Fruit fly (Drosophila melanogaster) whole organism, wandering third instar larva: ENCODE data around the gene CG6503.

Source experiments
- Dif ChIP-seq: fragments of 200-275, 200-300 bp; sonication (Bioruptor generic); optimal IDR thresholded peaks from 2 replicates; lab custom pipeline; 2018; ENCODE audit warnings: missing biosample characterization, missing genetic modification characterization; ENCODE audit not compliant: partially characterized antibody
- brk ChIP-seq: fragments of 200-800 bp; sonication (Bioruptor generic); optimal IDR thresholded peaks from 2 replicates; lab custom pipeline; 2016; ENCODE audit warnings: missing biosample characterization, mild to moderate bottlenecking, missing genetic modification characterization
- foxo ChIP-seq, 2 experiments: fragments of 200-800 bp; sonication (Bioruptor generic); optimal IDR thresholded peaks; 2 replicates in 1 of 2; 3 replicates in 1 of 2; lab custom pipeline; 2016 to 2017; ENCODE audit warnings: missing biosample characterization in 2 of 2, missing genetic modification characterization in 2 of 2
- psq ChIP-seq: fragments of 200-800 bp; sonication (Bioruptor generic); optimal IDR thresholded peaks from 3 replicates; lab custom pipeline; 2017; ENCODE audit warnings: missing biosample characterization, mild to moderate bottlenecking, missing genetic modification characterization, moderate library complexity
- usp ChIP-seq: fragments of >200 bp; optimal IDR thresholded peaks from 2 replicates; lab custom pipeline; 2017; ENCODE audit warnings: missing biosample characterization, missing genetic modification characterization

- no peak for TF ChIP-seq brk (GFP tag; lab: Kevin White, UChicago)
- no peak for TF ChIP-seq psq (GFP tag; lab: Kevin White, UChicago)
- TF ChIP-seq usp (GFP tag; lab: Kevin White, UChicago), result no peak
- no peak for TF ChIP-seq Dif (GFP tag; lab: Kevin White, UChicago)
- TF ChIP-seq foxo (GFP tag; optimal IDR thresholded peaks at IDR 0.05; lab: Kevin White, UChicago), result no peak
These were observed 39.5 kb upstream of the CG6503 start for dm6 chr3R:26464370-26464769.
